Fruit fly (Drosophila melanogaster): ENCODE measurements around the gene tacc.

Gene tacc

DNA sequence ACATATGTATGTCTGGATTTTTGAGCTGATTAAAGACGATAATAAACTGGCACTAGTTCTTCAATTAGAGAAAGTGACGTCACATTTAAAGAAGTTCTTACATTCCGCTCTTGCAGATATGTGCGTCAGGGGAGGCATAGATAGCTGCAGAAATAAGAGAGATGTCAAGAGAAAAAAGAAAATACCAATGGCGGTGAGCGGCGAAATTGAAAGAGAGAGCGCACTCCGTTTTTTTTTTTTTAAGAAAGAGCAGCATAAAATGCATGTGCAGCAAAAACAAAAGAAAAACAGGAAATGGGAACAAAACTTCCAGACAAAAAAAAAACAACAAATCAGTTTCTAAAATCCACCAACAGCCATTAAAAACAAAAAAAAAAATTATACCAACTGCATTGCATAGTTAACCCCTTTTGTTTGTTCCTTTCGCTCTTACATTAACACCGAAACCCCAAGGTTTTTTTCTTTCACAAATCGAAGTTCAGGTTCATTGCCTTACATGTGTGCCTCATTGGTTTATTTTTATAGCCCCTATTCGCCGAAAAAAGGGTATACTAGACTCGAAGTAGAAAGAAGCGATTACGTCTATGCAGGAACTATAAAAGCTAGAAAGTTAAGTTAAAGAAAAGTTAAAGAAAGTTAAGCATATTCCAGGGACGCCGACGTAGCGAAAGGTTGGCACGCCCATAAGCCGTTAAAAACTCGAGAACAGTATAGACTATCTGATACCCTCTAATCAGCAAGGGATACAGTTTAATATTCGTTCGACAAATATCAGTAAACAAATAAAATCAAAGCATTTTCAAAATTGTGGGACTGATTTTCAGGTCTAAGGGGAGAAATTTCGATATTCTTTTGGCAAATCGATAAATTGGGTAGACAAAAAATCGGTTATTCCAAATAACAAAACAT is 8.0 kb downstream of the tacc start:
- TF ChIP-seq noc (tag; optimal IDR thresholded peaks at IDR 0.05), result no peak

DNA sequence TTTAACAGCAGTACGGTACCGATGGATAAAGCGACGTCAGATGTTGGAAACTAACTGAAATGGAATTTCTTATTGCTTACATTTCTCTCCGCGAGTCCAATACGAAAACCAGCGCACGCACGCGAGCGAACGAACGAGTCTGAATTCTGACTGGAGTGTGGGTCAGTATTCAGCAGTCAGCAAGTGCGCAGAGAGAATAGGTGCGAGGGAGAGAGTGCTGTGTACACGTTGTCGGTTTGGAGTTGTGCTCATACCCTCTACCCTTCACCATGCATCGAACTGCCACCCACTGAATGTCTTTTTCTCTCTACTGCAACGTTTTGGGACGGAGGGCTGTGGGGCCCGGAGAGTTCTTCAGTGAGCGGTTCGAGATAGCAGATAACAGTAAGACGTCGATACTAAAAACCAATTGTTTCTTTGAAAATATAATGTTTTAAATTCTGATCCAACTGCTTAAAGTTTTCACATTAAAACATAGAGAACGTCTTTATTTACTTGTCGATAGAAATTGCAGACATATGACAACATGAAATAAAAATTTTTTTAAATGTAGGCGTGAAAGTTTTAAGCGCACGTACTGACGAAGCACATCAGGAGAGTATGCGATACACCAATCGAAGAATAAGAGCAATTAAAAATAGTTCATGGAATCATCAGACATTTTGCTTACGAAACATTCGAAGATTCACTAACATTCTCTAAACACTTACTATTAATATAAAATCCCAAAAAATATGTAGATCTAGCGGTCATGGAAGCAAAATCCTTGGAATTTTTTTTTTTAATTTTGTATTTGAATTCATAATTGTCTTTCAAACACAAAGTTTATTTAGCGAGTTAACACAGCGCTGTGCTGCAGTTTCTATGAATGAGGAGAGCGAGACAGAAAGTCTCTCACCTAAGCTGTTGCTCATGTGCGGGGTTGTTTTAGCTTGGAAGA is 9.1 kb downstream of the tacc start:
- peak; percentile 81 for TF ChIP-seq noc (tag; optimal IDR thresholded peaks at IDR 0.05)

DNA sequence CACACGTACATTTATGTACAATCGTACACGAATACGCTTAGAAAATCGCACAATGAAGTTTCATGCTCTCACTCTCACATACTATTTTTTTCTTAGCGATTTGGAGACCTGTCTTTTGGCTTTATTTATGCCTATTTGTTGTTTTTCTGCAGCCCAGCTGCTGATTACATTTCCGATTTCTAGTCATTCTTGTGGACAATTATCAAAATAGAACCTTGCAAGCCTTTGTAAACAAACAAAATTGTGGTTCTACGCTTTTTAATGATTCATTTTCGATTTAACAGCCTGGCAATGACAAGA is 9.7 kb downstream of the tacc start:
- TF ChIP-seq noc (tag; optimal IDR thresholded peaks at IDR 0.05), result no peak

DNA sequence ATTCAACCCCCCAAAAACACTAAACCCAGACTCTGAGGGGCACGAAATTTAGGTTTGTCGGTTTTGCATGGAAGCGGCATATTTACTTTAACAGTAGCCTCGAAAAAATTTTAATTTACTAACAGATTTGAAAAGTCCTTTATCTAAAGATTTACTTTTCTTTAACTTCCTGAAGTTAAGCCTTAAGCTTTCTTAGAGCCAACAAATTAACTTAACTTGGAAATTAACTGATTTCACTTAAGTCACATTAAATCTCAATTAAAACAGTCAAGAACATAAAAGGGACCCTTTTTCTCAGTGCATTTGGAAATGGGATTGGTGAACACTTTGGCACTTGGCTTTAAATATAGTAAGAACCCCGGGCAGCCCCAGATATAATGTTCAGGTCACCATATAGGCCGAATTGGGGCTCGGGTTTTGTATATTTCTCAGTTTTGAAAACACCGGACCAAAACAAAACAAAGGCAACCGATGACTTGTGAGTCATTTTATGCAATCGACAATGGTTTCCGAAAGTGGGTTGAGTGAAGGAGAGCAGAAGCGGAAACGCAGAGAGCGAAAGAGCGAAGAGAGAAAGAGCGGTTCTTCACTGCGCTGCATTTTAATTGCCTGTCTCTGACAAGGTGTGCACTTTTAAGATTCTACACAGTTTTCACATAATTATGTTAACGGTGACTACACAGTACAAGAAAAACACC is 10.2 kb downstream of the tacc start:
- no peak for TF ChIP-seq noc (tag; optimal IDR thresholded peaks at IDR 0.05)

DNA sequence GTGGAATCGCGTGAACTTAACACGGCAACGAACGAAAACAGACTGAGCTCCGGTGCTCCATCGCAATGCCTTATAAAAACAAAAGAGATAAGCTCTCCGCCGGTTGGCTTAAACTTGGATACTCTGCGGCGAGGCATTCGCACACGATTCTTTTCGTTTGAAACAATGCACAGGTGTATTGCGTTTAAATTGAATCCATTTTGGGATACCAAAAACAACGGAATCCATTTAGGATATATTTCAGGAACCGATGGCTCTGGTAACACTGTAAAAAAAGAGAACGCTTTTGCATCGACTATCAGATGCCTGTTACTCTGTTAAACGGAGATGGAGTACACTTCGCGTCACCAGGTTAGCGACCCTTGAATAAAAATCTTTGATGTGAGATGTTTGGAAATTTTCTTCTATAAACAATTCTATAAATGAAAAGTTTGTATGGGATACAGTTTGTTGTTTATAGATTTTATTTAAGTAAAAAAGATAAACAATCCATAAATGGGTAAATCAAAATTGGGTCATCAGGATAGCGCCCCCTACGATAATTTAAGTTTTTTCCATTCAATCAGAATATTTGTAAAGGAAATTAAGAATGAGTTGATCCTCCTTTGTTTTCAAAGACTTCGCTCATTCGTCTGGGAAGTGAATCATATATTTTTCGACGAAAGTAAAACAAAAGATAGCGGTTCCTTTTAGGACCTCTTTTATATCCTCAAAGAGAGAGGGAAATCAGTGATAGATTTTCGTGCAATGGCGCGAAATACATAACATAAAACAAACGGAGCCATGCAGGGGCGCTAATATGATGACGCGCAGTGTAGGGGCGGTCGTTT is 16.8 kb downstream of the tacc start, which contains the start of gene Nep2:
TSS of gene Nep2 (minus strand) at position 51 of the 830 bp plus-strand sequence.
- TF ChIP-seq noc (tag; optimal IDR thresholded peaks at IDR 0.05), result peak; percentile 44

DNA sequence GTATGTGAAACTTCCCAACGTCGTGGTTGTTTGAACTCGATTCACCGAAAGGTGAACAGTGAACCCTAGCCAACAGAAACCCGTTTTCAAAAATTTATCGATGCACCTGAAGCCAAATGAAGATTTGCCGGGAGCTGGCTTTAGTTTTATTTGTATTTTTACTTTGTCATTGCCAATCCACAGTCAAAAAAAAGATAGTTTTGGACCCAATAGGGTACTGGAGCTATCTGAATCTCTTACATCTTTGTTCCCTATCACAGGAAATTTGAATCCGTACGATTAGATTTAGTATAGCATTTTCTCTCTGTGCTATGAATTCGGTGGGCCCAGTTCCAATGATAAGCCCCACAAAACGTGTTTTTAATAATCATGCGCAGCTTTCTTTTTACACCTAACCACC is 17.9 kb downstream of the tacc start:
- TF ChIP-seq noc (tag; optimal IDR thresholded peaks at IDR 0.05), result no peak

DNA sequence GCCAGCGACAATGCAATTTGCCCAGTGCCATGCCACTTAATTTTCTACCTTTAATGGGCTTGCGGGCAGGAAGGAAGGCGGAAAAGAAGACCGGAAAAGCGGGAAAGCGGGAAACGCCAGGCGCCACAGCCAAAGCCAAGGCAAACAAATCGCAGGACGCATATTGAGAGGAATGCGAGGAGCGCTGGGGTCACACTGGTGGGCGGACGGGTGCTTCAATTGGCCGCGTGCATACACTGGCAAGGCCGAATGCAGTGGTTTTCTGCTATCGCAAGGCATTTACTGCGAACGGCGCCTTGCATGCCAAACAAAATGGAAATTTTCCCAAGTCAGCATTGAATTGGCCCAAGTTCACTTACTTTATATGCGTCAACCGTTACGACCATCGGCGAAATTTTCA is 20.4 kb downstream of the tacc start:
- no peak for TF ChIP-seq noc (tag; optimal IDR thresholded peaks at IDR 0.05)

DNA sequence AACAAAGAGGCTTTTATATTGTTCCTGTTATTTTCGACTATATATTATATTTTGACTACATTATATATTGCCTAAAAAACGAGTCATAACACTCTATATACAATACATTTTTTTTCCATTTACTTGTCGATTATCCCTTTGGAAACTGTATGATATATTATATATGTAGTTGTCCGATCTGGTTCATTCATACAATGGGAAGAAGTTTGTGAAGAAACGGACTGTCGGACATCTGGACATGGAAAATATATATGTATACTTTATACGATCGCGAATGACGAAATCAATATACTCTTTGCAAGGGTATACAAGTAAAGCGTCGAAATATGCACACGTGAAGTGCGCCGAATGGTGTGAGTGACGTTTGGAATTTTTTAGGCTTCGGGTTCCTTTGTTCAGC is 22.1 kb downstream of the tacc start:
- TF ChIP-seq noc (tag; optimal IDR thresholded peaks at IDR 0.05), result no peak

DNA sequence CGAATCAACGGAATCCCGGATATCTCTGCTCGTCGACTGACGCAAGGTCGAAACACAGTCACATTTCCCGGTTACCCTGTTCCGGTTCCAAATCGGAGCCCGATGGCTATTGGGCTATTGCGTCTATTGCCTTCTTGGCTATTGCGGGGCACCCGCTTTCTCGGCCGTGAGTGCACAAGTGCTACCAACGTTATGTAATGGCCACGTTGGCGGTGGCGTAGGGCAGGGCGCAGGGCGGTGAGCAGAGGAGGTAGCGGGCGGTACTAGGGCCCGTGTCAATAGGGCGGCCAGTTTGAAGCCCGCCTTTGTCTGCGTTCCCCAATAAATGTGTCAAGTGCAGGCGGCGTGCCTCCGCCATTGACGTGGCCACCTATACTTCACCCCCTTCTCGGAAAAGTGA is 22.6 kb downstream of the tacc start:
- TF ChIP-seq noc (tag; optimal IDR thresholded peaks at IDR 0.05), result no peak

DNA sequence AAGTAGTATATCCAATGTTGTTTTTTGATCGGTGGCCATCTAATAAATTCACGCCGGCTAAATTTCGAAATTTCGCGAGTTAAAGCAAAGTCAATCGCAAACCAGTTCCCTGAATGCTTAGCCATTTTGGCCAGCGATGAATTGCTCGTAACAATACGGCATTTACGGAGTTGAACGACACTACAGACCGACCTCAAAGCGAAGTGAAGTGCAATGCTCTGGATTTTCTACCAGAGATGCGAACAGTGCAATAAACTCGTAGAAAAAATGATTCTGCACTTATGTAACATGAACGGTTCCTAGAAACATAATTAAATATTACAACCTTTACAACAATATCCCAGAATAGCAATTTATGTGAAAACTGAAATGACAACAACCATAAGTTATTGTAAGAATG is 23.5 kb downstream of the tacc start:
- no peak for TF ChIP-seq noc (tag; optimal IDR thresholded peaks at IDR 0.05)

DNA sequence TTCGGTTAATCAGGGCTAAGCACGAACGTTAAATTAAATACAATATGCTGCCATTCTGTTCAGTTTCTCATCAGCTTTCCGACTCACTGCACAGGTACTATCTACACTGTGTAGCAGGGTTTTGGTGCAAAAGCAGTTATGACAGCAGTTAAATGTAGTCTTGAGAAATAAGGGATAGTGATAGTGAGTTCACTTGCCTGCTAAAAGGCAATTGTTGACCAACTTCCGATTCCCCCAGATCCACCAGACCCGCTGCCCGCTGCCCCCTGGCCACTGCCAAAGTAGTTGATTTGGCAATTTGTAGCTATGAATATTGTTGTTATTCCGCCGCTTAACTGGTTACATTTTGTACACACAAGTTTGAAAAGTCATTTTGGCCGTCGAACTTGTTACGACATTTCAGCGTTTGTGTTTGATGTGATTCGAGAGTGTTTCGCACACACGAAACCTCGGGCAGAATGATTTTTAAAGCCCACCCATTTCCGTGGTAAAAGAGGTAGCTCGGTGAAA is 24.5 kb downstream of the tacc start:
- no peak for TF ChIP-seq noc (tag; optimal IDR thresholded peaks at IDR 0.05)

DNA sequence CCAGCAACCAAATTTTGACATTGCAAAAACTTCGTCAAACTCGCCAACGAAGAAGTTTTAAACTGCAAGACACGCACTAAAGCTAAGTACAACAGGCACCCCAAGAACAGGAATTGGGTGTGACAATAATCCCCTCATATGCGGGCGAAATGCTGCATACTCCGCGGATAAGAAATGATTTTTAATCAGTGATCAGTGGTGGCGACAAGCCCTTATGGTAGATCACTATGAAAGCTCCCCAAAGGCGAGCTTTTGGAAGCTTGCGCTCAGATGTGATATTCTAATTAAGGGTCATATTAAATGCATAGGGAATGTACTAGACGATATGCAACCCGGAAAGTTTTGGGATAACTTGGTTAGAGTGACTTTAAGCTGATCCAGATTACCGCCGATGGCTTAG is 31.3 kb downstream of the tacc start:
- TF ChIP-seq noc (tag; optimal IDR thresholded peaks at IDR 0.05), result no peak

DNA sequence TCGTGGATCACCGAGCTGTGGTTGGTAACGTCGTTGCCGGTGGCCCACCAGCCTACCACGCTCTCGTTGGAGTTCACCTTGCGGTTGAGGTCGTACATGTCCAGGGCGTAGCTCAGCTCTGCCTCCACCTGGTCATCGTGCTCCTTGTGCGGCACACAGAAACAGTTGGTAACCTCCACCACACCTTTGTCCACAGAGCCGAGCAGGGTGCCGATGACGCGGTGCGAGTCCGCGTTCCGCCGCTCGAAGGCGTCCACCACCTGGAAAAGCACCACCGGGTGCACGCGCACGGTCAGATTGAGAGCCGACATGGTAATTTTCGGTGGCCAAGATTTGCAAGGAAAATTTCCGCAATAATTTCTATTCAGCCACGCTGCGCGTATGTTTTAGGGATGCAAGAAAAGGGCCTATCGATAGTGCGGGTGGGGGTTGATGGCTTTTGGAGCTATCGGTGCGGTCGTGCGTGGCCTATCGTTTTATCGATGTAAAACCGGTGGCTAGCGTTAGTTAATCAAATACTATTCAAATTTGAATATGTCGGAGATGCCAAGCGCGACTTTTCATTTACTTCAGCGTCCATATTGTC is 35.0 kb downstream of the tacc start, which contains the start of gene eIF3f1:
TSS of gene eIF3f1 (minus strand) at position 408 of the 586 bp plus-strand sequence.
- TF ChIP-seq noc (tag; optimal IDR thresholded peaks at IDR 0.05), result no peak

DNA sequence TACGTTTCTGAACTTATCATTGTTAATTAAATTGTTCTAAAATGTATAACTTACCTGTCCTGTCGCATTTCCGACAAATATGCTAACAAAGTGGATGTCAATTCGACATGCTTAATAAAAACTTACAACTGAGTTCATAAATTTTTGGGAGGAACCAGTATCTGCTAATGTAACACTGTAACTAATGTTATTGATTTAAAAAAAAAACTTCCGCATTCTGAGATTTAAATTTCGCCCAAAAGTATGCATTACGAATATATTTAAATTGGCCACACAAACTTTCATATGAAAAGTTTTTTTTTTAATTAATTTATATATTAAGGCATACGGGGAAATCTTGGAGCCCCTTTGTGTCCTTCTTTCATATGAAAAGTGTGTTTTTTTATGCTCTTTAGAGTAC is 36.8 kb downstream of the tacc start:
- no peak for TF ChIP-seq noc (tag; optimal IDR thresholded peaks at IDR 0.05)

DNA sequence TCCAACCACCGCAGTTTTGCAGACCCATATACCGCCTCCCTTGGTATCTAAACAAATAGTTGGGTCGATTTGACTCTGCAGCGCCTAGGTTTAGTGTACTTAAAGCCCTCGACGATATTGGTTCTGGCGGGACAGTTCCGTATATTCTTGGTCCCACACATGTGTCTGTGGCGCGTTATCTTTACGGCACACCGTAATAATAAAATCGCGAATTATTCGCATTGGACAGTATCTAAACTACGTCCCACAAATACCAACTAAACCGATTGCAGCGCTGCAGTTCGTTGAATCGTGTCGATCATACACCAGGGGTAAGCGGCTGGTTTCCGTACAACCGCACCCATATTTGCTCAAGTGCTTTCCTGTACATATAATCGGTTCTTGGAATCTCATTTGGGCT is 42.8 kb downstream of the tacc start:
- no peak for TF ChIP-seq noc (tag; optimal IDR thresholded peaks at IDR 0.05)

All from whole organism, larva.